Worm (Caenorhabditis elegans) whole organism, L2 larva: Measurements from ENCODE around the gene R05D8.11.
A peak's percentile ranks its signal among the peaks of the same experiment; 100 is the strongest.

Experiments
- C34F6.9 ChIP-seq: fragments of 150-350 bp; optimal IDR thresholded peaks from 2 replicates; lab custom pipeline; 2014; ENCODE audit warnings: missing biosample characterization, missing genetic modification characterization
- F13H6.1 ChIP-seq: sonication (generic microtip); optimal IDR thresholded peaks from 2 replicates; lab custom pipeline; 2016; ENCODE audit warnings: missing genetic modification characterization, missing compliant biosample characterization
- R02D3.7 ChIP-seq: fragments of 150-350 bp; optimal IDR thresholded peaks from 2 replicates; lab custom pipeline; 2014; ENCODE audit warnings: missing biosample characterization, missing genetic modification characterization
- ZK546.5 ChIP-seq: sonication (generic microtip); optimal IDR thresholded peaks from 2 replicates; lab custom pipeline; 2017; ENCODE audit warnings: missing biosample characterization, missing genetic modification characterization
- alr-1 ChIP-seq: fragments of 150-350 bp; optimal IDR thresholded peaks from 2 replicates; lab custom pipeline; 2014; ENCODE audit warnings: missing biosample characterization, missing genetic modification characterization
- aly-2 ChIP-seq: fragments of 150-350 bp; optimal IDR thresholded peaks from 2 replicates; lab custom pipeline; 2014; ENCODE audit warnings: missing biosample characterization, missing genetic modification characterization
- ama-1 ChIP-seq: fragments of 150-350 bp; optimal IDR thresholded peaks from 2 replicates; lab custom pipeline; 2018; ENCODE audit warnings: inconsistent platforms
- blmp-1 ChIP-seq: sonication (generic microtip); optimal IDR thresholded peaks from 2 replicates; lab custom pipeline; 2017; ENCODE audit warnings: missing genetic modification characterization, mild to moderate bottlenecking, missing compliant biosample characterization, antibody characterized with exemption, moderate library complexity; ENCODE audit not compliant: insufficient read depth
- ceh-16 ChIP-seq: fragments of 150-350 bp; optimal IDR thresholded peaks from 2 replicates; lab custom pipeline; 2014; ENCODE audit warnings: missing biosample characterization, missing genetic modification characterization
- crh-2 ChIP-seq: sonication (generic microtip); optimal IDR thresholded peaks from 2 replicates; lab custom pipeline; 2017; ENCODE audit warnings: missing biosample characterization, missing genetic modification characterization
- dmd-4 ChIP-seq: sonication (generic microtip); optimal IDR thresholded peaks from 2 replicates; lab custom pipeline; 2017; ENCODE audit warnings: missing biosample characterization, missing genetic modification characterization
- egl-27 ChIP-seq: sonication (generic microtip); optimal IDR thresholded peaks from 3 replicates; lab custom pipeline; 2017; ENCODE audit warnings: missing biosample characterization, missing genetic modification reagents, missing genetic modification characterization
- elt-1 ChIP-seq: fragments of 150-350 bp; optimal IDR thresholded peaks from 2 replicates; lab custom pipeline; 2014; ENCODE audit warnings: missing biosample characterization, missing genetic modification characterization
- fos-1 ChIP-seq: fragments of 150-350 bp; optimal IDR thresholded peaks from 2 replicates; lab custom pipeline; 2014; ENCODE audit warnings: missing biosample characterization, missing genetic modification characterization
- lin-13 ChIP-seq: fragments of 150-350 bp; optimal IDR thresholded peaks from 2 replicates; lab custom pipeline; 2014; ENCODE audit warnings: missing biosample characterization, missing genetic modification reagents, missing genetic modification characterization
- lin-39 ChIP-seq: fragments of 150-350 bp; optimal IDR thresholded peaks from 2 replicates; lab custom pipeline; 2014; ENCODE audit warnings: missing biosample characterization, missing genetic modification reagents, missing genetic modification characterization
- lsy-2 ChIP-seq, 2 experiments: fragments of 150-350 bp in 1 of 2; sonication (generic microtip) in 1 of 2; optimal IDR thresholded peaks; 2 replicates each; lab custom pipeline; 2014 to 2017; ENCODE audit warnings: missing biosample characterization in 2 of 2, missing genetic modification characterization in 2 of 2
- mab-5 ChIP-seq: fragments of 150-350 bp; optimal IDR thresholded peaks from 2 replicates; lab custom pipeline; 2014; ENCODE audit warnings: missing biosample characterization, missing genetic modification characterization
- mbf-1 ChIP-seq: sonication (generic microtip); optimal IDR thresholded peaks from 2 replicates; lab custom pipeline; 2017; ENCODE audit warnings: missing biosample characterization, missing genetic modification characterization
- mdl-1 ChIP-seq, 2 experiments: fragments of 150-350 bp in 1 of 2; sonication (generic microtip) in 1 of 2; optimal IDR thresholded peaks; 2 replicates each; lab custom pipeline; 2017; ENCODE audit warnings: missing biosample characterization in 2 of 2, missing genetic modification characterization in 2 of 2
- nhr-10 ChIP-seq: sonication (generic microtip); optimal IDR thresholded peaks from 2 replicates; lab custom pipeline; 2017; ENCODE audit warnings: missing biosample characterization, missing genetic modification characterization
- nhr-11 ChIP-seq: fragments of 150-350 bp; optimal IDR thresholded peaks from 2 replicates; lab custom pipeline; 2014; ENCODE audit warnings: missing biosample characterization, missing genetic modification characterization
- nhr-12 ChIP-seq: fragments of 150-350 bp; optimal IDR thresholded peaks from 2 replicates; lab custom pipeline; 2014; ENCODE audit warnings: missing biosample characterization, missing genetic modification characterization
- nhr-129 ChIP-seq: fragments of 150-350 bp; optimal IDR thresholded peaks from 2 replicates; lab custom pipeline; 2014; ENCODE audit warnings: missing biosample characterization, missing genetic modification characterization
- nhr-23 ChIP-seq: fragments of 150-350 bp; optimal IDR thresholded peaks from 2 replicates; lab custom pipeline; 2014; ENCODE audit warnings: missing biosample characterization, missing genetic modification reagents, missing genetic modification characterization
- nhr-237 ChIP-seq: fragments of 150-350 bp; optimal IDR thresholded peaks from 2 replicates; lab custom pipeline; 2014; ENCODE audit warnings: missing biosample characterization, missing genetic modification characterization
- nhr-25 ChIP-seq: fragments of 150-350 bp; sonication (generic microtip); optimal IDR thresholded peaks from 3 replicates; lab custom pipeline; 2014; ENCODE audit warnings: missing biosample characterization, missing genetic modification characterization
- nhr-6 ChIP-seq: fragments of 150-350 bp; optimal IDR thresholded peaks from 2 replicates; lab custom pipeline; 2014; ENCODE audit warnings: missing biosample characterization, missing genetic modification characterization
- nhr-77 ChIP-seq: fragments of 150-350 bp; optimal IDR thresholded peaks from 2 replicates; lab custom pipeline; 2014; ENCODE audit warnings: missing biosample characterization, missing genetic modification characterization
- peb-1 ChIP-seq: fragments of 150-350 bp; optimal IDR thresholded peaks from 2 replicates; lab custom pipeline; 2014; ENCODE audit warnings: missing biosample characterization, missing genetic modification characterization
- sem-4 ChIP-seq: fragments of 150-350 bp; optimal IDR thresholded peaks from 2 replicates; lab custom pipeline; 2014; ENCODE audit warnings: missing biosample characterization, missing genetic modification reagents, missing genetic modification characterization
- skn-1 ChIP-seq: sonication (generic microtip); optimal IDR thresholded peaks from 2 replicates; lab custom pipeline; 2017; ENCODE audit warnings: missing biosample characterization, missing genetic modification characterization
- sma-3 ChIP-seq: sonication (generic microtip); optimal IDR thresholded peaks from 2 replicates; lab custom pipeline; 2016; ENCODE audit warnings: missing genetic modification reagents, missing genetic modification characterization, missing compliant biosample characterization
- sma-9 ChIP-seq, 2 experiments: fragments of 150-350 bp in 1 of 2; sonication (generic microtip) in 1 of 2; optimal IDR thresholded peaks; 2 replicates each; lab custom pipeline; 2014 to 2016; ENCODE audit warnings: missing genetic modification characterization in 2 of 2, mild to moderate bottlenecking in 1 of 2, missing biosample characterization in 1 of 2, missing compliant biosample characterization in 1 of 2, missing genetic modification reagents in 1 of 2, moderate library complexity in 1 of 2
- unc-39 ChIP-seq: fragments of 150-350 bp; optimal IDR thresholded peaks from 2 replicates; lab custom pipeline; 2014; ENCODE audit warnings: missing biosample characterization, missing genetic modification characterization
- zag-1 ChIP-seq: fragments of 150-350 bp; optimal IDR thresholded peaks from 2 replicates; lab custom pipeline; 2014; ENCODE audit warnings: missing biosample characterization, missing genetic modification characterization
- ztf-1 ChIP-seq: fragments of 200-800 bp; sonication (Bioruptor generic); conservative IDR thresholded peaks from 2 replicates; pipeline ENCODE4 v1.3.6; 2022; ENCODE audit warnings: missing genetic modification characterization, missing compliant biosample characterization
- ztf-11 ChIP-seq: sonication (generic microtip); optimal IDR thresholded peaks from 2 replicates; lab custom pipeline; 2017; ENCODE audit warnings: missing biosample characterization, missing genetic modification characterization
- ztf-4 ChIP-seq: fragments of 150-350 bp; optimal IDR thresholded peaks from 2 replicates; lab custom pipeline; 2014; ENCODE audit warnings: missing biosample characterization, missing genetic modification characterization

R05D8.11 gene

ce11 chrV:2803258-2803657 is 22.6 kb upstream of the R05D8.11 start:
- no peak for TF ChIP-seq mab-5 (tag; lab: Kevin White, UChicago)
- TF ChIP-seq fos-1: no peak
- TF ChIP-seq ztf-4 (tag; lab: Kevin White, UChicago): no peak
- no peak for TF ChIP-seq R02D3.7
- TF ChIP-seq nhr-10 (tag; lab: Kevin White, UChicago): no peak
- no peak for TF ChIP-seq zag-1 (tag; lab: Kevin White, UChicago)
- TF ChIP-seq blmp-1 (tag; lab: Kevin White, UChicago): no peak
- no peak for TF ChIP-seq nhr-11
- no peak for TF ChIP-seq ama-1 (lab: Kevin White, UChicago)
- TF ChIP-seq egl-27 (tag; lab: Kevin White, UChicago): no peak
- TF ChIP-seq aly-2 (tag; lab: Kevin White, UChicago): no peak
- TF ChIP-seq sma-9 (GFP tag; optimal IDR thresholded peaks at IDR 0.05; lab: Kevin White, UChicago): no peak
- no peak for TF ChIP-seq sma-9 (tag; optimal IDR thresholded peaks at IDR 0.05; lab: Kevin White, UChicago)
- TF ChIP-seq F13H6.1 (tag; lab: Kevin White, UChicago): no peak
- no peak for TF ChIP-seq nhr-25
- TF ChIP-seq nhr-12 (tag; lab: Kevin White, UChicago): no peak
- TF ChIP-seq skn-1: no peak
- no peak for TF ChIP-seq ZK546.5 (tag; lab: Kevin White, UChicago)
- no peak for TF ChIP-seq lin-39 (tag; lab: Kevin White, UChicago)
- TF ChIP-seq dmd-4 (tag; lab: Kevin White, UChicago): no peak

- TF ChIP-seq ztf-11 (tag; lab: Kevin White, UChicago) (no peak), egl-27 (tag; lab: Kevin White, UChicago) (no peak), nhr-129 (peak; percentile 43)
These were observed 21.3 kb upstream of the R05D8.11 start for ce11 chrV:2801955-2802354.

ce11 chrV:2800676-2801075 is 20.0 kb upstream of the R05D8.11 start:
- no peak for TF ChIP-seq nhr-237 (tag; lab: Kevin White, UChicago)
- TF ChIP-seq peb-1 (tag; lab: Kevin White, UChicago): no peak
- no peak for TF ChIP-seq sem-4 (tag; lab: Kevin White, UChicago)
- TF ChIP-seq zag-1 (tag; lab: Kevin White, UChicago): no peak
- no peak for TF ChIP-seq nhr-11
- no peak for TF ChIP-seq ztf-4 (tag; lab: Kevin White, UChicago)
- no peak for TF ChIP-seq sma-9 (GFP tag; optimal IDR thresholded peaks at IDR 0.05; lab: Kevin White, UChicago)
- no peak for TF ChIP-seq sma-9 (tag; optimal IDR thresholded peaks at IDR 0.05; lab: Kevin White, UChicago)
- TF ChIP-seq, all 48 proteins: peak for 0

- TF ChIP-seq ceh-16 (tag; lab: Kevin White, UChicago) (no peak), peb-1 (tag; lab: Kevin White, UChicago) (no peak), R02D3.7 (no peak), nhr-25 (no peak), crh-2 (tag; lab: Kevin White, UChicago) (no peak), egl-27 (tag; lab: Kevin White, UChicago) (no peak), zag-1 (tag; lab: Kevin White, UChicago) (no peak), F13H6.1 (tag; lab: Kevin White, UChicago) (no peak), nhr-10 (tag; lab: Kevin White, UChicago) (no peak), mbf-1 (tag; lab: Kevin White, UChicago) (no peak), alr-1 (tag; lab: Kevin White, UChicago) (no peak), nhr-77 (tag; lab: Kevin White, UChicago) (no peak), lin-13 (GFP tag; lab: Kevin White, UChicago) (no peak), mab-5 (tag; lab: Kevin White, UChicago) (no peak), nhr-11 (no peak), nhr-237 (tag; lab: Kevin White, UChicago) (no peak), aly-2 (tag; lab: Kevin White, UChicago) (no peak), mdl-1 (tag; optimal IDR thresholded peaks at IDR 0.05; lab: Kevin White, UChicago) (no peak), lin-39 (tag; lab: Kevin White, UChicago) (no peak), blmp-1 (tag; lab: Kevin White, UChicago) (no peak)
These were observed 18.6 kb upstream of the R05D8.11 start for ce11 chrV:2799172-2799869.

ce11 chrV:2795998-2796397 is 15.3 kb upstream of the R05D8.11 start, which contains the start of gene F54E2.2:
Gene F54E2.2 (plus strand): TSS chrV:2796298.
- TF ChIP-seq nhr-237 (tag; lab: Kevin White, UChicago) (no peak), ztf-1 (GFP tag; lab: Robert Waterston, UW) (no peak), nhr-6 (tag; lab: Kevin White, UChicago) (no peak), nhr-23 (tag; lab: Kevin White, UChicago) (no peak), unc-39 (tag; lab: Kevin White, UChicago) (no peak), C34F6.9 (tag; lab: Kevin White, UChicago) (no peak), sma-3 (GFP tag; lab: Kevin White, UChicago) (no peak), lsy-2 (tag; optimal IDR thresholded peaks at IDR 0.05; lab: Kevin White, UChicago) (no peak), lin-13 (GFP tag; lab: Kevin White, UChicago) (no peak), sem-4 (tag; lab: Kevin White, UChicago) (no peak), sma-9 (GFP tag; optimal IDR thresholded peaks at IDR 0.05; lab: Kevin White, UChicago) (no peak), sma-9 (tag; optimal IDR thresholded peaks at IDR 0.05; lab: Kevin White, UChicago) (no peak), elt-1 (tag; lab: Kevin White, UChicago) (no peak), R02D3.7 (no peak), ceh-16 (tag; lab: Kevin White, UChicago) (no peak)
- TF ChIP-seq, all 48 proteins: peak for 0
